Worm (Caenorhabditis elegans) whole organism, L4 larva: ENCODE data around the gene unc-24.

ENCODE experiments used
- F10B5.3 ChIP-seq: sonication (generic microtip); optimal IDR thresholded peaks from 2 replicates; lab custom pipeline; 2016; ENCODE audit warnings: mild to moderate bottlenecking, missing genetic modification characterization, missing compliant biosample characterization
- F26F4.8 ChIP-seq: fragments of 200-800 bp; sonication (Bioruptor generic); conservative IDR thresholded peaks from 2 replicates; pipeline ENCODE4 v1.3.6; 2022; ENCODE audit warnings: missing genetic modification characterization, missing compliant biosample characterization
- F37D6.2 ChIP-seq: sonication (generic microtip); optimal IDR thresholded peaks from 2 replicates; lab custom pipeline; 2016; ENCODE audit warnings: mild to moderate bottlenecking, missing genetic modification characterization, missing compliant biosample characterization
- F44E2.7 ChIP-seq: fragments of 200-800 bp; sonication (Bioruptor generic); IDR thresholded peaks from 2 replicates; pipeline ENCODE4 v2.1.2; 2022; ENCODE audit warnings: missing genetic modification characterization, missing compliant biosample characterization
- R02D3.7 ChIP-seq: fragments of 150-350 bp; sonication (generic microtip); optimal IDR thresholded peaks from 3 replicates; lab custom pipeline; 2014; ENCODE audit warnings: missing biosample characterization, missing genetic modification characterization
- T20F7.1 ChIP-seq: fragments of 200-800 bp; sonication (Bioruptor generic); optimal IDR thresholded peaks from 2 replicates; lab custom pipeline; 2018; ENCODE audit warnings: mild to moderate bottlenecking, missing genetic modification characterization, missing compliant biosample characterization
- T26A8.4 ChIP-seq: fragments of 200-800 bp; sonication (Bioruptor generic); IDR thresholded peaks from 2 replicates; pipeline ENCODE4 v1.3.6; 2022; ENCODE audit warnings: missing genetic modification characterization, missing compliant biosample characterization
- Y48G9A.11 ChIP-seq: fragments of 200-800 bp; sonication (Bioruptor generic); IDR thresholded peaks from 2 replicates; pipeline ENCODE4 v1.3.6; 2022; ENCODE audit warnings: missing genetic modification reagents, missing genetic modification characterization, missing compliant biosample characterization
- Y5F2A.4 ChIP-seq: fragments of 200-800 bp; sonication (Bioruptor generic); optimal IDR thresholded peaks from 2 replicates; lab custom pipeline; 2018; ENCODE audit warnings: mild to moderate bottlenecking, missing genetic modification characterization, missing compliant biosample characterization
- ZK337.2 ChIP-seq: fragments of 200-800 bp; sonication (Bioruptor generic); IDR thresholded peaks from 2 replicates; pipeline ENCODE4 v1.3.6; 2022; ENCODE audit warnings: missing genetic modification reagents, missing genetic modification characterization, missing compliant biosample characterization
- aha-1 ChIP-seq: fragments of 150-350 bp; peaks from one replicate; lab custom pipeline; 2014; ENCODE audit warnings: missing biosample characterization, missing genetic modification characterization
- ceh-28 ChIP-seq: fragments of 150-350 bp; optimal IDR thresholded peaks from 2 replicates; lab custom pipeline; 2014; ENCODE audit warnings: missing biosample characterization, missing genetic modification reagents, missing genetic modification characterization
- ceh-44 ChIP-seq: fragments of 200-800 bp; sonication (Bioruptor generic); IDR thresholded peaks from 2 replicates; pipeline ENCODE4 v1.3.6; 2022; ENCODE audit warnings: missing genetic modification reagents, missing genetic modification characterization, missing compliant biosample characterization
- ceh-62 ChIP-seq: sonication (generic microtip); optimal IDR thresholded peaks from 2 replicates; lab custom pipeline; 2017; ENCODE audit warnings: missing biosample characterization, missing genetic modification characterization
- daf-19 ChIP-seq: fragments of 200-800 bp; sonication (Bioruptor generic); conservative IDR thresholded peaks from 2 replicates; pipeline ENCODE4 v1.3.6; 2022; ENCODE audit warnings: missing genetic modification characterization, missing compliant biosample characterization
- dmd-6 ChIP-seq: fragments of 200-800 bp; sonication (Bioruptor generic); IDR thresholded peaks from 2 replicates; pipeline ENCODE4 v1.3.6; 2022; ENCODE audit warnings: missing genetic modification reagents, missing genetic modification characterization, missing compliant biosample characterization
- dmd-8 ChIP-seq: fragments of 200-800 bp; sonication (Bioruptor generic); IDR thresholded peaks from 2 replicates; pipeline ENCODE4 v1.3.6; 2022; ENCODE audit warnings: missing genetic modification characterization, missing compliant biosample characterization
- duxl-1 ChIP-seq: sonication (generic microtip); optimal IDR thresholded peaks from 2 replicates; lab custom pipeline; 2016; ENCODE audit warnings: mild to moderate bottlenecking, missing genetic modification characterization, moderate library complexity, missing compliant biosample characterization; ENCODE audit not compliant: poor library complexity
- dve-1 ChIP-seq: sonication (generic microtip); optimal IDR thresholded peaks from 2 replicates; lab custom pipeline; 2017; ENCODE audit warnings: antibody characterized with exemption, mild to moderate bottlenecking, missing genetic modification characterization, missing compliant biosample characterization; ENCODE audit not compliant: insufficient read depth
- fkh-10 ChIP-seq: fragments of 150-350 bp; optimal IDR thresholded peaks from 2 replicates; lab custom pipeline; 2014; ENCODE audit warnings: missing biosample characterization, missing genetic modification reagents, missing genetic modification characterization
- fos-1 ChIP-seq: fragments of 150-350 bp; optimal IDR thresholded peaks from 2 replicates; lab custom pipeline; 2014; ENCODE audit warnings: missing biosample characterization, missing genetic modification characterization
- lin-1 ChIP-seq: fragments of 200-800 bp; sonication (Bioruptor generic); IDR thresholded peaks from 2 replicates; pipeline ENCODE4 v1.3.6; 2022; ENCODE audit warnings: missing genetic modification reagents, missing genetic modification characterization, missing compliant biosample characterization
- lin-13 ChIP-seq: fragments of 150-350 bp; optimal IDR thresholded peaks from 2 replicates; lab custom pipeline; 2014; ENCODE audit warnings: missing biosample characterization, missing genetic modification reagents, missing genetic modification characterization
- lin-15B ChIP-seq: fragments of 150-350 bp; sonication (generic microtip); optimal IDR thresholded peaks from 3 replicates; lab custom pipeline; 2014; ENCODE audit warnings: missing biosample characterization, missing genetic modification characterization
- lin-29 ChIP-seq: fragments of 200-800 bp; sonication (Bioruptor generic); IDR thresholded peaks from 2 replicates; pipeline ENCODE4 v1.3.6; 2022; ENCODE audit warnings: missing genetic modification reagents, missing genetic modification characterization, missing compliant biosample characterization
- lir-3 ChIP-seq: sonication (generic microtip); optimal IDR thresholded peaks from 2 replicates; lab custom pipeline; 2016; ENCODE audit warnings: mild to moderate bottlenecking, missing genetic modification characterization, missing compliant biosample characterization
- lsy-2 ChIP-seq, 2 experiments: fragments of 150-350 bp in 1 of 2; sonication (generic microtip) in 1 of 2; optimal IDR thresholded peaks; 2 replicates each; lab custom pipeline; 2014 to 2017; ENCODE audit warnings: missing biosample characterization in 2 of 2, missing genetic modification characterization in 2 of 2
- madf-5 ChIP-seq, 2 experiments: fragments of 200-800 bp; sonication (Bioruptor generic); IDR thresholded peaks; 2 replicates each; pipeline ENCODE4 v1.3.6; 2022; ENCODE audit warnings: missing compliant biosample characterization in 2 of 2, missing genetic modification characterization in 2 of 2
- mdt-29 ChIP-seq: fragments of 200-800 bp; sonication (Bioruptor generic); IDR thresholded peaks from 2 replicates; pipeline ENCODE4 v1.3.6; 2022; ENCODE audit warnings: missing genetic modification reagents, missing genetic modification characterization, missing compliant biosample characterization
- mxl-2 ChIP-seq: fragments of 200-800 bp; sonication (Bioruptor generic); conservative IDR thresholded peaks from 2 replicates; pipeline ENCODE4 v1.3.6; 2022; ENCODE audit warnings: missing genetic modification reagents, missing genetic modification characterization, missing compliant biosample characterization
- mxl-3 ChIP-seq: fragments of 200-800 bp; sonication (Bioruptor generic); optimal IDR thresholded peaks from 2 replicates; lab custom pipeline; 2018; ENCODE audit warnings: mild to moderate bottlenecking, missing genetic modification characterization, missing compliant biosample characterization
- nhr-10 ChIP-seq: fragments of 150-350 bp; optimal IDR thresholded peaks from 2 replicates; lab custom pipeline; 2014; ENCODE audit warnings: missing biosample characterization, missing genetic modification characterization
- nhr-237 ChIP-seq: sonication (generic microtip); optimal IDR thresholded peaks from 2 replicates; lab custom pipeline; 2017; ENCODE audit warnings: missing biosample characterization, missing genetic modification characterization
- nhr-42 ChIP-seq: fragments of 200-800 bp; sonication (Bioruptor generic); IDR thresholded peaks from 2 replicates; pipeline ENCODE4 v1.3.6; 2022; ENCODE audit warnings: missing genetic modification characterization, missing compliant biosample characterization
- nhr-48 ChIP-seq: sonication (generic microtip); optimal IDR thresholded peaks from 2 replicates; lab custom pipeline; 2016; ENCODE audit warnings: mild to moderate bottlenecking, missing genetic modification characterization, missing compliant biosample characterization
- pha-4 ChIP-seq, 2 experiments: fragments of 150-350 bp in 1 of 2; fragments of 200-800 bp in 1 of 2; sonication (Bioruptor generic) in 1 of 2; IDR thresholded peaks in 1 of 2; optimal IDR thresholded peaks in 1 of 2; 2 replicates each; pipeline versions ENCODE4 v1.3.6 to Lab custom; 2014 to 2022; ENCODE audit warnings: missing genetic modification characterization in 2 of 2, missing genetic modification reagents in 2 of 2, missing biosample characterization in 1 of 2, missing compliant biosample characterization in 1 of 2
- sdz-12 ChIP-seq: fragments of 200-800 bp; sonication (Bioruptor generic); optimal IDR thresholded peaks from 2 replicates; lab custom pipeline; 2018; ENCODE audit warnings: mild to moderate bottlenecking, missing genetic modification characterization, missing compliant biosample characterization
- snpc-1.2 ChIP-seq: fragments of 200-800 bp; sonication (Bioruptor generic); IDR thresholded peaks from 2 replicates; pipeline ENCODE4 v1.3.6; 2022; ENCODE audit warnings: missing genetic modification reagents, missing genetic modification characterization, missing compliant biosample characterization
- spr-1 ChIP-seq: sonication (generic microtip); optimal IDR thresholded peaks from 2 replicates; lab custom pipeline; 2016; ENCODE audit warnings: mild to moderate bottlenecking, missing genetic modification characterization, missing compliant biosample characterization
- spr-3 ChIP-seq: fragments of 200-800 bp; sonication (Bioruptor generic); optimal IDR thresholded peaks from 2 replicates; lab custom pipeline; 2018; ENCODE audit warnings: mild to moderate bottlenecking, missing genetic modification characterization, missing compliant biosample characterization
- zip-2 ChIP-seq: fragments of 150-350 bp; optimal IDR thresholded peaks from 2 replicates; lab custom pipeline; 2014; ENCODE audit warnings: missing biosample characterization, missing genetic modification characterization

unc-24 gene

DNA sequence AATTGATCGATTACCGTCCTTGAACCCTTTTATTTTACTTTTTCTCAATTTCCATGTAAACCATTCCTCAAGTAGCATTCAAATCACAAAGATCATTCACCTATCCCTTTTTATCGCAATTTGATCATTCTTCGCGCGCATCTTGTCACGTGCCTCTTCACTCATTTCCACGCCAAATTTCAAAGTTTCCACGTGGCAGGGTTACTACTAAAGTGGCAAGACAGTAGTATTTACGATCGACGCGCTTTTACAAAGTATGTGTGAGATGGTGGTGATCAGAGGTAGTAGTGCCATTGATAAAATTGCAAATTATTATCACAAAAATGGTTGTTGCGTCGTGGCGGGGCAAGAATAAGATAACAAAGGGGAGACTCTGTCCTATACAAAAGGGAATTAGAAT, 48.7 kb downstream of the unc-24 start (continued):
- TF ChIP-seq dve-1 (tag; lab: Kevin White, UChicago) (peak; percentile 80), Y5F2A.4 (GFP tag; lab: Kevin White, UChicago) (no peak), nhr-48 (peak; percentile 58), ceh-28 (tag; lab: Kevin White, UChicago) (no peak), aha-1 (tag; lab: Kevin White, UChicago) (peak; percentile 98), madf-5 (GFP tag; IDR thresholded peaks at IDR 0.05; lab: Robert Waterston, UW) (no peak), lin-13 (GFP tag; lab: Kevin White, UChicago) (no peak), snpc-1.2 (GFP tag; lab: Robert Waterston, UW) (no peak), ceh-62 (no peak), F10B5.3 (no peak), spr-1 (no peak), lin-29 (GFP tag; lab: Robert Waterston, UW) (no peak), F26F4.8 (GFP tag; lab: Robert Waterston, UW) (no peak), spr-3 (GFP tag; lab: Kevin White, UChicago) (no peak), nhr-10 (tag; lab: Kevin White, UChicago) (no peak), fos-1 (tag; lab: Kevin White, UChicago) (no peak), ceh-44 (GFP tag; lab: Robert Waterston, UW) (no peak), mdt-29 (GFP tag; lab: Robert Waterston, UW) (no peak), fkh-10 (GFP tag; lab: Kevin White, UChicago) (no peak), sdz-12 (GFP tag; lab: Kevin White, UChicago) (no peak), lin-1 (GFP tag; lab: Robert Waterston, UW) (no peak), T20F7.1 (no peak), mxl-3 (peak; percentile 92), mxl-2 (GFP tag; lab: Robert Waterston, UW) (no peak), F37D6.2 (tag; lab: Kevin White, UChicago) (no peak), lir-3 (no peak), R02D3.7 (tag; lab: Kevin White, UChicago) (no peak), dmd-8 (no peak), F44E2.7 (GFP tag; lab: Robert Waterston, UW) (no peak), ZK337.2 (no peak), dmd-6 (peak; percentile 83)

DNA sequence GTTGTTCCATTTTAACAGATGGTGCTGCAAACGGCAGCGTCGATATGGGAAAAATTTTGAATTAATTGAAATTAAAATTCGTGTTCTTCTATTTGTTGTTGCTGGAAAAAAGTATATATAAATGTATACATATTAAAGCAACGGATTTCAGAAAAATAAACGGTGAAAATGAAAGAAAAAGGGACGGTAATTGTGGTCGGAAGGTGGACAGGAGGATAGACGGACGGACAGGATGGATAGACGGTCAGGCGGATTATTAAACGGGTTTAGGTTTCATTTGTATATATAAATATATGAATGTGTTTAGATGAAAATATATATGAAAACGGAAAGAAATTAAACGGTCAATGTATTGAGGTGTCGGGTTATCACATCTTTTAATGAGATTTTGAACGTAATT, 49.7 kb downstream of the unc-24 start, which contains the start of gene nhr-31:
nhr-31 (minus strand) TSS at position 101 of the 400 bp plus-strand sequence.
- TF ChIP-seq lsy-2 (tag; optimal IDR thresholded peaks at IDR 0.05; lab: Kevin White, UChicago) (no peak), madf-5 (GFP tag; IDR thresholded peaks at IDR 0.05; lab: Robert Waterston, UW) (no peak), nhr-42 (no peak), lin-15B (tag; lab: Kevin White, UChicago) (no peak), pha-4 (GFP tag; IDR thresholded peaks at IDR 0.05; lab: Robert Waterston, UW) (no peak), pha-4 (tag; optimal IDR thresholded peaks at IDR 0.05; lab: Kevin White, UChicago) (no peak), daf-19 (no peak), duxl-1 (tag; lab: Kevin White, UChicago) (no peak), nhr-237 (no peak), Y48G9A.11 (GFP tag; lab: Robert Waterston, UW) (no peak), T26A8.4 (GFP tag; lab: Robert Waterston, UW) (no peak), zip-2 (no peak)
